Fruit fly (Drosophila melanogaster) whole organism, embryonic: ENCODE measurements around the gene Oct-TyrR.

Source experiments
- Atf-2 ChIP-seq: fragments of 200-800 bp; sonication (Bioruptor generic); optimal IDR thresholded peaks from 2 replicates; lab custom pipeline; 2016; ENCODE audit warnings: missing biosample characterization, missing genetic modification characterization
- CG17361 ChIP-seq: fragments of 200-800 bp; sonication (Bioruptor generic); IDR thresholded peaks from 3 replicates; pipeline ENCODE4 v1.3.6; 2022; ENCODE audit warnings: missing biosample characterization, missing genetic modification characterization
- CG2889 ChIP-seq: fragments of 200-800 bp; sonication (Bioruptor generic); IDR thresholded peaks from 3 replicates; pipeline ENCODE4 v1.3.6; 2022; ENCODE audit warnings: missing biosample characterization, missing genetic modification characterization
- CG4360 ChIP-seq: fragments of 200-800 bp; sonication (Bioruptor generic); IDR thresholded peaks from 2 replicates; pipeline ENCODE4 v1.3.6; 2022; ENCODE audit warnings: missing biosample characterization, missing genetic modification characterization
- CG8388 ChIP-seq: fragments of 200-800 bp; sonication (Bioruptor generic); optimal IDR thresholded peaks from 2 replicates; lab custom pipeline; 2019; ENCODE audit warnings: missing biosample characterization, mild to moderate bottlenecking, missing genetic modification characterization, moderate library complexity
- CTCF ChIP-seq: fragments of 200-800 bp; sonication (Bioruptor generic); optimal IDR thresholded peaks from 2 replicates; lab custom pipeline; 2017; ENCODE audit warnings: missing biosample characterization, mild to moderate bottlenecking, missing genetic modification characterization, moderate library complexity
- PHDP ChIP-seq: fragments of 200-800 bp; sonication (Bioruptor generic); optimal IDR thresholded peaks from 3 replicates; lab custom pipeline; 2018; ENCODE audit warnings: missing biosample characterization, mild to moderate bottlenecking, missing genetic modification characterization, moderate library complexity
- nmo ChIP-seq: fragments of 200-800 bp; sonication (Bioruptor generic); optimal IDR thresholded peaks from 2 replicates; lab custom pipeline; 2018; ENCODE audit warnings: missing biosample characterization, mild to moderate bottlenecking, missing genetic modification characterization, moderate library complexity
- psq ChIP-seq: fragments of 200-800 bp; sonication (Bioruptor generic); optimal IDR thresholded peaks from 2 replicates; lab custom pipeline; 2017; ENCODE audit warnings: missing biosample characterization, missing genetic modification characterization
- tio ChIP-seq: fragments of 200-800 bp; sonication (Bioruptor generic); optimal IDR thresholded peaks from 2 replicates; lab custom pipeline; 2017; ENCODE audit warnings: missing biosample characterization, missing genetic modification characterization, inconsistent platforms

DNA sequence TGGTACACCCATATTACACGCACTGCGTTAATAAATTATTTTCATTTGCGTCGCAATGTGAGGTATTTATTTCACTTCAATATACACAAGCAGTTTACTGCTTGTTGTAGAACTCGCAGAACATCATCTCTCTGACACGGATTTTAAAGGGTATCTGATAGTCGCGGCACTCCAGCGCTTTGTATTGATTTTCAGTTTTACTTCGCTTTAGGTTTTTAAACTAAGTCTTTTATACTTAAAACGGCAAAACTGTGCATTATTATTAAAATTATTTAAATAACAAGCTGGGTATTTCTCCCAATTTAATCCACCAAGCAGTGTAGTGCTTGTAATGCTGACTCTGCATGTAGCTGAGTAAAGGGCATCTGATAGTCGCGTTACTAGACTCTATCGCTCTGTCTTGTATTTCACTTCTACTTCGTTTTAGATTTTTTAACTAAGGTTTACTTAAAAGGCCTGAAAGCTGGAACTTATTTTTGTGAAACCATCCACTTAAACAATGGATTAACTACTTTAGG lies 48.4 kb downstream of the Oct-TyrR start:
- TF ChIP-seq tio (GFP tag; lab: Kevin White, UChicago) (no peak), CG4360 (GFP tag; lab: Robert Waterston, UW) (no peak), CG2889 (no peak), Atf-2 (GFP tag; lab: Kevin White, UChicago) (no peak), CG17361 (no peak), CTCF (GFP tag; lab: Kevin White, UChicago) (no peak), nmo (no peak), PHDP (tag; lab: Kevin White, UChicago) (no peak), psq (GFP tag; lab: Kevin White, UChicago) (no peak), CG8388 (no peak)
